Fruit fly (Drosophila melanogaster) whole organism, embryonic: ENCODE measurements around the gene CG7916.
A peak's percentile ranks its signal among the peaks of the same experiment; 100 is the strongest.

Experiments
- Atf6 ChIP-seq: fragments of 200-800 bp; sonication (Bioruptor generic); IDR thresholded peaks from 2 replicates; pipeline ENCODE4 v1.3.6; 2022; ENCODE audit warnings: missing biosample characterization, missing genetic modification characterization
- Awh ChIP-seq: fragments of 200-800 bp; sonication (Bioruptor generic); IDR thresholded peaks from 2 replicates; pipeline ENCODE4, ENCODE4 v1.3.6; 2022; ENCODE audit warnings: missing biosample characterization, missing genetic modification characterization
- B-H1 ChIP-seq: fragments of 200-800 bp; sonication (Bioruptor generic); IDR thresholded peaks from 3 replicates; pipeline ENCODE4 v1.3.6; 2022; ENCODE audit warnings: missing biosample characterization, missing genetic modification characterization
- BEAF-32 ChIP-seq: fragments of 200-800 bp; sonication (Bioruptor generic); optimal IDR thresholded peaks from 3 replicates; lab custom pipeline; 2017; ENCODE audit warnings: missing biosample characterization, missing genetic modification characterization, mild to moderate bottlenecking, moderate library complexity, missing genetic modification reagents
- Bdp1 ChIP-seq: fragments of 200-800 bp; sonication (Bioruptor generic); optimal IDR thresholded peaks from 3 replicates; lab custom pipeline; 2016; ENCODE audit warnings: missing biosample characterization, missing genetic modification characterization
- CG11085 ChIP-seq: fragments of 200-800 bp; sonication (Bioruptor generic); IDR thresholded peaks from 2 replicates; pipeline ENCODE4 v1.3.6; 2022; ENCODE audit warnings: missing biosample characterization, missing genetic modification characterization
- CG12071 ChIP-seq: fragments of 200-800 bp; sonication (Bioruptor generic); optimal IDR thresholded peaks from 3 replicates; lab custom pipeline; 2018; ENCODE audit warnings: missing biosample characterization, mild to moderate bottlenecking, missing genetic modification characterization
- CG13296 ChIP-seq: fragments of 200-800 bp; sonication (Bioruptor generic); optimal IDR thresholded peaks from 3 replicates; lab custom pipeline; 2018; ENCODE audit warnings: missing biosample characterization, mild to moderate bottlenecking, missing genetic modification characterization
- CG14710 ChIP-seq: fragments of 200-800 bp; sonication (Bioruptor generic); optimal IDR thresholded peaks from 3 replicates; lab custom pipeline; 2019; ENCODE audit warnings: missing biosample characterization, mild to moderate bottlenecking, missing genetic modification characterization, moderate library complexity
- CG1529 ChIP-seq: fragments of 200-800 bp; sonication (Bioruptor generic); optimal IDR thresholded peaks from 3 replicates; lab custom pipeline; 2018; ENCODE audit warnings: missing biosample characterization, missing genetic modification characterization
- CG1647 ChIP-seq: fragments of 200-800 bp; sonication (Bioruptor generic); optimal IDR thresholded peaks from 3 replicates; lab custom pipeline; 2016; ENCODE audit warnings: missing biosample characterization, missing genetic modification characterization
- CG16815 ChIP-seq: fragments of 200-800 bp; sonication (Bioruptor generic); optimal IDR thresholded peaks from 3 replicates; lab custom pipeline; 2017; ENCODE audit warnings: missing biosample characterization, mild to moderate bottlenecking, missing genetic modification characterization
- CG34224 ChIP-seq: fragments of 200-800 bp; sonication (Bioruptor generic); IDR thresholded peaks from 3 replicates; pipeline ENCODE4 v1.3.6; 2022; ENCODE audit warnings: missing biosample characterization, missing genetic modification characterization; ENCODE audit not compliant: partially characterized antibody
- CG3726 ChIP-seq: fragments of 200-800 bp; sonication (Bioruptor generic); IDR thresholded peaks from 3 replicates; pipeline ENCODE4, ENCODE4 v1.3.6; 2022; ENCODE audit warnings: missing biosample characterization, missing genetic modification characterization
- CG4360 ChIP-seq: fragments of 200-800 bp; sonication (Bioruptor generic); IDR thresholded peaks from 2 replicates; pipeline ENCODE4 v1.3.6; 2022; ENCODE audit warnings: missing biosample characterization, missing genetic modification characterization
- CG5180 ChIP-seq: fragments of 200-800 bp; sonication (Bioruptor generic); optimal IDR thresholded peaks from 3 replicates; lab custom pipeline; 2017; ENCODE audit warnings: missing biosample characterization, missing genetic modification characterization, mild to moderate bottlenecking, moderate library complexity, missing genetic modification reagents
- CG6765 ChIP-seq: fragments of 200-800 bp; sonication (Bioruptor generic); optimal IDR thresholded peaks from 3 replicates; lab custom pipeline; 2017; ENCODE audit warnings: missing biosample characterization, mild to moderate bottlenecking, missing genetic modification characterization
- CG7745 ChIP-seq: fragments of 200-800 bp; sonication (Bioruptor generic); optimal IDR thresholded peaks from 2 replicates; lab custom pipeline; 2018; ENCODE audit warnings: missing biosample characterization, mild to moderate bottlenecking, missing genetic modification characterization, moderate library complexity
- CG9876 ChIP-seq: fragments of 200-800 bp; sonication (Bioruptor generic); optimal IDR thresholded peaks from 2 replicates; lab custom pipeline; 2016; ENCODE audit warnings: missing biosample characterization, missing genetic modification characterization
- D19B ChIP-seq: fragments of 200-800 bp; sonication (Bioruptor generic); optimal IDR thresholded peaks from 2 replicates; lab custom pipeline; 2017; ENCODE audit warnings: missing biosample characterization, mild to moderate bottlenecking, missing genetic modification characterization
- Elba2 ChIP-seq: fragments of 200-800 bp; sonication (Bioruptor generic); optimal IDR thresholded peaks from 3 replicates; lab custom pipeline; 2016; ENCODE audit warnings: missing biosample characterization, missing genetic modification characterization
- Hr39 ChIP-seq: fragments of >200 bp; optimal IDR thresholded peaks from 2 replicates; lab custom pipeline; 2017
- Kr ChIP-seq: fragments of 200-800 bp; sonication (Bioruptor generic); optimal IDR thresholded peaks from 2 replicates; lab custom pipeline; 2017; ENCODE audit warnings: missing biosample characterization, mild to moderate bottlenecking, missing genetic modification characterization
- Lpt ChIP-seq: fragments of >200 bp; optimal IDR thresholded peaks from 2 replicates; lab custom pipeline; 2018; ENCODE audit warnings: missing biosample characterization, missing genetic modification characterization
- Meics ChIP-seq: fragments of 200-800 bp; sonication (Bioruptor generic); optimal IDR thresholded peaks from 2 replicates; lab custom pipeline; 2017; ENCODE audit warnings: missing biosample characterization, mild to moderate bottlenecking, missing genetic modification characterization
- Nf-YB ChIP-seq: fragments of 200-800 bp; sonication (Bioruptor generic); optimal IDR thresholded peaks from 3 replicates; lab custom pipeline; 2019; ENCODE audit warnings: missing biosample characterization, mild to moderate bottlenecking, missing genetic modification characterization, moderate library complexity
- Oli ChIP-seq: fragments of 200-800 bp; sonication (Bioruptor generic); optimal IDR thresholded peaks from 2 replicates; lab custom pipeline; 2018; ENCODE audit warnings: missing biosample characterization, mild to moderate bottlenecking, missing genetic modification characterization, moderate library complexity
- ap ChIP-seq: fragments of 200-800 bp; sonication (Bioruptor generic); IDR thresholded peaks from 2 replicates; pipeline ENCODE4 v1.3.6; 2022; ENCODE audit warnings: missing biosample characterization, missing genetic modification characterization
- ash1 ChIP-seq: fragments of 200-800 bp; sonication (Bioruptor generic); optimal IDR thresholded peaks from 2 replicates; lab custom pipeline; 2018; ENCODE audit warnings: missing biosample characterization, mild to moderate bottlenecking, missing genetic modification characterization
- cwo ChIP-seq: fragments of 200-800 bp; sonication (Bioruptor generic); optimal IDR thresholded peaks from 3 replicates; lab custom pipeline; 2017; ENCODE audit warnings: missing biosample characterization, missing genetic modification characterization, mild to moderate bottlenecking, moderate library complexity, missing genetic modification reagents
- dmrt11E ChIP-seq: fragments of 200-800 bp; sonication (Bioruptor generic); optimal IDR thresholded peaks from 3 replicates; lab custom pipeline; 2018; ENCODE audit warnings: missing biosample characterization, mild to moderate bottlenecking, missing genetic modification characterization, moderate library complexity
- ewg ChIP-seq: fragments of 200-800 bp; sonication (Bioruptor generic); optimal IDR thresholded peaks from 3 replicates; lab custom pipeline; 2017; ENCODE audit warnings: mild to moderate bottlenecking, missing biosample characterization, missing genetic modification reagents, missing genetic modification characterization
- ftz-f1 ChIP-seq: fragments of 200-800 bp; sonication (Bioruptor generic); optimal IDR thresholded peaks from 2 replicates; lab custom pipeline; 2016; ENCODE audit warnings: missing biosample characterization, missing genetic modification characterization
- fu2 ChIP-seq: fragments of 200-800 bp; sonication (Bioruptor generic); optimal IDR thresholded peaks from 2 replicates; lab custom pipeline; 2016; ENCODE audit warnings: missing biosample characterization, missing genetic modification characterization
- maf-S ChIP-seq: fragments of 200-800 bp; sonication (Bioruptor generic); optimal IDR thresholded peaks from 2 replicates; lab custom pipeline; 2016; ENCODE audit warnings: missing biosample characterization, missing genetic modification characterization
- odd ChIP-seq: fragments of 200-800 bp; sonication (Bioruptor generic); optimal IDR thresholded peaks from 2 replicates; lab custom pipeline; 2017; ENCODE audit warnings: missing biosample characterization, mild to moderate bottlenecking, missing genetic modification characterization
- org-1 ChIP-seq: fragments of 200-800 bp; sonication (Bioruptor generic); optimal IDR thresholded peaks from 2 replicates; lab custom pipeline; 2017; ENCODE audit warnings: missing biosample characterization, missing genetic modification characterization
- pb ChIP-seq: fragments of 200-800 bp; sonication (Bioruptor generic); optimal IDR thresholded peaks from 3 replicates; lab custom pipeline; 2016; ENCODE audit warnings: missing biosample characterization, missing genetic modification characterization
- salm ChIP-seq: fragments of 200-800 bp; sonication (Bioruptor generic); optimal IDR thresholded peaks from 2 replicates; lab custom pipeline; 2018; ENCODE audit warnings: missing biosample characterization, mild to moderate bottlenecking, missing genetic modification characterization
- sc ChIP-seq, 3 experiments: fragments of >200 bp in 2 of 3; fragments of 200-800 bp in 1 of 3; sonication (Bioruptor generic) in 1 of 3; optimal IDR thresholded peaks; 2 replicates in 2 of 3; 3 replicates in 1 of 3; lab custom pipeline; 2017; ENCODE audit warnings: mild to moderate bottlenecking in 1 of 3, missing biosample characterization in 1 of 3, missing genetic modification characterization in 1 of 3, missing genetic modification reagents in 1 of 3
- scrt ChIP-seq: fragments of 200-800 bp; sonication (Bioruptor generic); optimal IDR thresholded peaks from 2 replicates; lab custom pipeline; 2018; ENCODE audit warnings: missing biosample characterization, mild to moderate bottlenecking, missing genetic modification characterization, moderate library complexity
- sens ChIP-seq: fragments of 200-800 bp; sonication (Bioruptor generic); peaks from one replicate; lab custom pipeline; 2016; ENCODE audit warnings: missing biosample characterization, missing genetic modification characterization
- so ChIP-seq: fragments of 200-800 bp; sonication (Bioruptor generic); IDR thresholded peaks from 3 replicates; pipeline ENCODE4 v1.3.6; 2022; ENCODE audit warnings: missing biosample characterization, missing genetic modification characterization
- sr ChIP-seq: fragments of 200-800 bp; sonication (Bioruptor generic); IDR thresholded peaks from 3 replicates; pipeline ENCODE4 v1.3.6; 2022; ENCODE audit warnings: missing biosample characterization, missing genetic modification characterization
- twi ChIP-seq: fragments of 200-800 bp; optimal IDR thresholded peaks from 2 replicates; lab custom pipeline; 2019; ENCODE audit warnings: missing biosample characterization, mild to moderate bottlenecking, missing genetic modification characterization, moderate library complexity
- tx ChIP-seq: fragments of 200-800 bp; sonication (Bioruptor generic); optimal IDR thresholded peaks from 2 replicates; lab custom pipeline; 2016; ENCODE audit warnings: missing biosample characterization, missing genetic modification characterization
- z ChIP-seq: fragments of 200-800 bp; sonication (Bioruptor generic); IDR thresholded peaks from 3 replicates; pipeline ENCODE4 v1.3.6; 2022; ENCODE audit warnings: missing biosample characterization, missing genetic modification characterization
- zen2 ChIP-seq: fragments of 200-800 bp; sonication (Bioruptor generic); IDR thresholded peaks from 3 replicates; pipeline ENCODE4 v1.3.6; 2022; ENCODE audit warnings: missing biosample characterization, missing genetic modification characterization; ENCODE audit not compliant: partially characterized antibody

Gene CG7916

DNA sequence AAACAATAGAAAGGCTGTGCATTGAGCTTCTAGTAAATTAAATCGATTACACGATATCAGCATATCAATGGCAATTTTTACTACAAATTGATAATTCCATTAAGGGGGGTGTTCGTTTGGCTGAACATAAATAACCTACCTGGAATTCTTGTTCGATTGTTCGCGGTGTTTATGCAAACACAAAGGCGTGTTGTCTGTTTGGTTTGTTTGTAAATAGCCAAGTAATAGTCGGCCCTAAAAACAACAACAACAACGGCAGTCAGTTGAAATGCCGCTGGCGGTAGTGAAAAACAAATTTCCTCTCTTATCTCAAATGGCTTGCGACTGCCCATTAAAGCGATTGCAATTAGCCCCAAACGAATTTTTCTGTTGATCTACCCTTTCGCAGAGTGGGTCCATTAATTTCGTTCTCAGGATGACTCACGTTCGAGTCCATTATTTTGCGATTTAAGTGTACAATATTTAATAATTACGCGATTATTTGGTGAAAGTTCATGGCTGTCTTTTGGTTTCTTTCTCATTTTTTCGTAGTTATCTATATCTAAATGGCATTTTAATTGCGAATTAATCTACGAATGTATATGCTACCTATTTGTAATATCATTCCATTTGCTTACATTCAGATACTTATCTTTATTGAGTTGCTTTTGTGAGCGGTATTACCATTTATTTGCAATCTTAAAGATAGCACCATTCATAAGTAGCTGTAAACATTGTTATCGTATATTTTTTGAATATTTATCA is 7.7 kb upstream of the CG7916 start (continued):
- TF ChIP-seq dmrt11E (tag; lab: Kevin White, UChicago): no peak

- TF ChIP-seq Kr (GFP tag; lab: Kevin White, UChicago): no peak
- TF ChIP-seq CG6765: peak; percentile 37
- peak; percentile 59 for TF ChIP-seq CG5180
- peak; percentile 70 for TF ChIP-seq cwo (GFP tag; lab: Kevin White, UChicago)
- TF ChIP-seq salm (tag; lab: Kevin White, UChicago): peak; percentile 67
- TF ChIP-seq Oli (tag; lab: Kevin White, UChicago): peak; percentile 88
- peak; percentile 23 for TF ChIP-seq CG13296 (GFP tag; lab: Kevin White, UChicago)
- TF ChIP-seq sr (GFP tag; lab: Robert Waterston, UW): no peak
- no peak for TF ChIP-seq z (GFP tag; lab: Robert Waterston, UW)
- TF ChIP-seq ash1 (GFP tag; lab: Kevin White, UChicago): no peak
- peak; percentile 52 for TF ChIP-seq maf-S (GFP tag; lab: Kevin White, UChicago)
- TF ChIP-seq Meics (GFP tag; lab: Kevin White, UChicago): peak; percentile 79
- TF ChIP-seq pb (GFP tag; lab: Kevin White, UChicago): peak; percentile 18
- TF ChIP-seq CG7745 (tag; lab: Kevin White, UChicago): no peak
- no peak for TF ChIP-seq CG34224 (GFP tag; lab: Robert Waterston, UW)
- TF ChIP-seq Hr39: no peak
- peak; percentile 53 for TF ChIP-seq scrt
- TF ChIP-seq tx: no peak
- peak; percentile 48; the same call in 1 of the 2 replicates for TF ChIP-seq CG11085
- TF ChIP-seq CG1529 (GFP tag; lab: Kevin White, UChicago): peak; percentile 67
- TF ChIP-seq BEAF-32: no peak
- TF ChIP-seq CG9876 (GFP tag; lab: Kevin White, UChicago): no peak
- peak; percentile 49 for TF ChIP-seq Bdp1 (GFP tag; lab: Kevin White, UChicago)
- peak; percentile 64 for TF ChIP-seq Nf-YB (GFP tag; lab: Kevin White, UChicago)
- TF ChIP-seq CG1647 (GFP tag; lab: Kevin White, UChicago): peak; percentile 85
- TF ChIP-seq org-1: peak; percentile 86
- peak; percentile 82 for TF ChIP-seq twi
- no peak for TF ChIP-seq CG4360 (GFP tag; lab: Robert Waterston, UW)
- peak; percentile 37 for TF ChIP-seq fu2 (GFP tag; lab: Kevin White, UChicago)
- peak; percentile 90 for TF ChIP-seq so (GFP tag; lab: Robert Waterston, UW)
- TF ChIP-seq CG16815 (GFP tag; lab: Kevin White, UChicago): peak; percentile 63
- 0 out of 3 replicates have a peak, but pooled peaks have one; percentile 71 for TF ChIP-seq CG3726 (GFP tag; lab: Robert Waterston, UW)
- no peak for TF ChIP-seq Elba2 (GFP tag; lab: Kevin White, UChicago)
- TF ChIP-seq Lpt (GFP tag; lab: Kevin White, UChicago): no peak
- TF ChIP-seq D19B (GFP tag; lab: Kevin White, UChicago): peak; percentile 39
- no peak for TF ChIP-seq sc (optimal IDR thresholded peaks at IDR 0.05; lab: Kevin White, UChicago)
- TF ChIP-seq sc (GFP tag; optimal IDR thresholded peaks at IDR 0.05; lab: Kevin White, UChicago): peak; percentile 62
- no peak for TF ChIP-seq ftz-f1
- TF ChIP-seq B-H1 (GFP tag; lab: Robert Waterston, UW): peak; percentile 63
- peak; percentile 45; the same call in 1 of the 2 replicates for TF ChIP-seq Awh (GFP tag; lab: Robert Waterston, UW)
- peak; percentile 56 for TF ChIP-seq ap
- peak; percentile 80 for TF ChIP-seq ewg
- TF ChIP-seq zen2 (GFP tag; lab: Robert Waterston, UW): no peak
- TF ChIP-seq odd (GFP tag; lab: Kevin White, UChicago): peak; percentile 84
- peak; percentile 83 for TF ChIP-seq Atf6
- TF ChIP-seq sens (GFP tag; lab: Kevin White, UChicago): peak; percentile 97
- TF ChIP-seq CG12071 (GFP tag; lab: Kevin White, UChicago): peak; percentile 44
- peak; percentile 78 for TF ChIP-seq CG14710
Measured at dm6 chr2L:13839744-13840151, 6.8 kb upstream of the CG7916 start.
